Worm (Caenorhabditis elegans) whole organism, L4 larva: ENCODE results near the gene F35H10.6.

Experiments
- F10B5.3 ChIP-seq: sonication (generic microtip); optimal IDR thresholded peaks from 2 replicates; lab custom pipeline; 2016; ENCODE audit warnings: mild to moderate bottlenecking, missing genetic modification characterization, missing compliant biosample characterization
- F26F4.8 ChIP-seq: fragments of 200-800 bp; sonication (Bioruptor generic); conservative IDR thresholded peaks from 2 replicates; pipeline ENCODE4 v1.3.6; 2022; ENCODE audit warnings: missing genetic modification characterization, missing compliant biosample characterization
- F37D6.2 ChIP-seq: sonication (generic microtip); optimal IDR thresholded peaks from 2 replicates; lab custom pipeline; 2016; ENCODE audit warnings: mild to moderate bottlenecking, missing genetic modification characterization, missing compliant biosample characterization
- F44E2.7 ChIP-seq: fragments of 200-800 bp; sonication (Bioruptor generic); IDR thresholded peaks from 2 replicates; pipeline ENCODE4 v2.1.2; 2022; ENCODE audit warnings: missing genetic modification characterization, missing compliant biosample characterization
- R02D3.7 ChIP-seq: fragments of 150-350 bp; sonication (generic microtip); optimal IDR thresholded peaks from 3 replicates; lab custom pipeline; 2014; ENCODE audit warnings: missing biosample characterization, missing genetic modification characterization
- Y5F2A.4 ChIP-seq: fragments of 200-800 bp; sonication (Bioruptor generic); optimal IDR thresholded peaks from 2 replicates; lab custom pipeline; 2018; ENCODE audit warnings: mild to moderate bottlenecking, missing genetic modification characterization, missing compliant biosample characterization
- Y75B8A.6 ChIP-seq: fragments of 200-800 bp; sonication (Bioruptor generic); IDR thresholded peaks from 2 replicates; pipeline ENCODE4 v1.3.6; 2022; ENCODE audit warnings: missing genetic modification reagents, missing genetic modification characterization, missing compliant biosample characterization
- ZK546.5 ChIP-seq, 2 experiments: sonication (generic microtip); optimal IDR thresholded peaks; 2 replicates each; lab custom pipeline; 2017; ENCODE audit warnings: missing biosample characterization in 2 of 2, missing genetic modification characterization in 2 of 2
- aha-1 ChIP-seq: fragments of 150-350 bp; peaks from one replicate; lab custom pipeline; 2014; ENCODE audit warnings: missing biosample characterization, missing genetic modification characterization
- arid-1 ChIP-seq: fragments of 200-800 bp; sonication (Bioruptor generic); conservative IDR thresholded peaks from 2 replicates; pipeline ENCODE4 v1.3.6; 2022; ENCODE audit warnings: missing genetic modification reagents, missing genetic modification characterization, missing compliant biosample characterization
- ceh-20 ChIP-seq: fragments of 200-800 bp; sonication (Bioruptor generic); IDR thresholded peaks from 2 replicates; pipeline ENCODE4 v1.3.6; 2022; ENCODE audit warnings: missing genetic modification reagents, missing genetic modification characterization, missing compliant biosample characterization
- ceh-44 ChIP-seq: fragments of 200-800 bp; sonication (Bioruptor generic); IDR thresholded peaks from 2 replicates; pipeline ENCODE4 v1.3.6; 2022; ENCODE audit warnings: missing genetic modification reagents, missing genetic modification characterization, missing compliant biosample characterization
- ceh-82 ChIP-seq: sonication (generic microtip); optimal IDR thresholded peaks from 2 replicates; lab custom pipeline; 2017; ENCODE audit warnings: missing biosample characterization, missing genetic modification characterization
- cey-2 ChIP-seq: sonication (generic microtip); optimal IDR thresholded peaks from 3 replicates; lab custom pipeline; 2017; ENCODE audit warnings: missing genetic modification characterization, mild to moderate bottlenecking, missing compliant biosample characterization, antibody characterized with exemption, borderline replicate concordance; ENCODE audit not compliant: insufficient read depth
- daf-12 ChIP-seq: fragments of 150-350 bp; optimal IDR thresholded peaks from 2 replicates; lab custom pipeline; 2014; ENCODE audit warnings: missing biosample characterization, missing genetic modification reagents, missing genetic modification characterization
- daf-16 ChIP-seq, 3 experiments: sonication (generic microtip); optimal IDR thresholded peaks; 2 replicates each; lab custom pipeline; 2016 to 2017; ENCODE audit warnings: missing genetic modification characterization in 3 of 3, missing genetic modification reagents in 3 of 3, mild to moderate bottlenecking in 2 of 3, missing compliant biosample characterization in 2 of 3, missing biosample characterization in 1 of 3, moderate library complexity in 1 of 3
- daf-8 ChIP-seq: fragments of 200-800 bp; sonication (Bioruptor generic); IDR thresholded peaks from 2 replicates; pipeline ENCODE4 v1.3.6; 2022; ENCODE audit warnings: missing genetic modification characterization, missing compliant biosample characterization
- dmd-6 ChIP-seq: fragments of 200-800 bp; sonication (Bioruptor generic); IDR thresholded peaks from 2 replicates; pipeline ENCODE4 v1.3.6; 2022; ENCODE audit warnings: missing genetic modification reagents, missing genetic modification characterization, missing compliant biosample characterization
- duxl-1 ChIP-seq: sonication (generic microtip); optimal IDR thresholded peaks from 2 replicates; lab custom pipeline; 2016; ENCODE audit warnings: mild to moderate bottlenecking, missing genetic modification characterization, moderate library complexity, missing compliant biosample characterization; ENCODE audit not compliant: poor library complexity
- dve-1 ChIP-seq: sonication (generic microtip); optimal IDR thresholded peaks from 2 replicates; lab custom pipeline; 2017; ENCODE audit warnings: antibody characterized with exemption, mild to moderate bottlenecking, missing genetic modification characterization, missing compliant biosample characterization; ENCODE audit not compliant: insufficient read depth
- egl-27 ChIP-seq: sonication (generic microtip); optimal IDR thresholded peaks from 3 replicates; lab custom pipeline; 2017; ENCODE audit warnings: missing biosample characterization, missing genetic modification reagents, missing genetic modification characterization
- hlh-11 ChIP-seq: fragments of 200-800 bp; sonication (Bioruptor generic); optimal IDR thresholded peaks from 2 replicates; lab custom pipeline; 2018; ENCODE audit warnings: mild to moderate bottlenecking, missing genetic modification characterization, missing compliant biosample characterization
- hlh-30 ChIP-seq: sonication (generic microtip); optimal IDR thresholded peaks from 2 replicates; lab custom pipeline; 2017; ENCODE audit warnings: antibody characterized with exemption, mild to moderate bottlenecking, missing genetic modification characterization, missing compliant biosample characterization; ENCODE audit not compliant: insufficient read depth
- lin-13 ChIP-seq: fragments of 150-350 bp; optimal IDR thresholded peaks from 2 replicates; lab custom pipeline; 2014; ENCODE audit warnings: missing biosample characterization, missing genetic modification reagents, missing genetic modification characterization
- lin-29 ChIP-seq: fragments of 200-800 bp; sonication (Bioruptor generic); IDR thresholded peaks from 2 replicates; pipeline ENCODE4 v1.3.6; 2022; ENCODE audit warnings: missing genetic modification reagents, missing genetic modification characterization, missing compliant biosample characterization
- lin-38 ChIP-seq: fragments of 200-800 bp; sonication (Bioruptor generic); IDR thresholded peaks from 2 replicates; pipeline ENCODE4 v1.3.6; 2022; ENCODE audit warnings: missing genetic modification reagents, missing genetic modification characterization, missing compliant biosample characterization
- mep-1 ChIP-seq: fragments of 150-350 bp; sonication (generic microtip); optimal IDR thresholded peaks from 3 replicates; lab custom pipeline; 2014; ENCODE audit warnings: missing biosample characterization, missing genetic modification characterization
- mxl-2 ChIP-seq: fragments of 200-800 bp; sonication (Bioruptor generic); conservative IDR thresholded peaks from 2 replicates; pipeline ENCODE4 v1.3.6; 2022; ENCODE audit warnings: missing genetic modification reagents, missing genetic modification characterization, missing compliant biosample characterization
- nhr-10 ChIP-seq: fragments of 150-350 bp; optimal IDR thresholded peaks from 2 replicates; lab custom pipeline; 2014; ENCODE audit warnings: missing biosample characterization, missing genetic modification characterization
- nhr-102 ChIP-seq: sonication (generic microtip); optimal IDR thresholded peaks from 2 replicates; lab custom pipeline; 2016; ENCODE audit warnings: mild to moderate bottlenecking, missing genetic modification characterization, moderate library complexity, missing compliant biosample characterization
- nhr-111 ChIP-seq: fragments of 200-800 bp; sonication (Bioruptor generic); optimal IDR thresholded peaks from 2 replicates; lab custom pipeline; 2018; ENCODE audit warnings: mild to moderate bottlenecking, missing genetic modification characterization, missing compliant biosample characterization
- nhr-28 ChIP-seq: fragments of 150-350 bp; optimal IDR thresholded peaks from 2 replicates; lab custom pipeline; 2014; ENCODE audit warnings: missing biosample characterization, missing genetic modification characterization
- nhr-48 ChIP-seq: sonication (generic microtip); optimal IDR thresholded peaks from 2 replicates; lab custom pipeline; 2016; ENCODE audit warnings: mild to moderate bottlenecking, missing genetic modification characterization, missing compliant biosample characterization
- nhr-6 ChIP-seq: fragments of 150-350 bp; optimal IDR thresholded peaks from 2 replicates; lab custom pipeline; 2014; ENCODE audit warnings: missing biosample characterization, missing genetic modification characterization
- pqm-1 ChIP-seq: sonication (generic microtip); optimal IDR thresholded peaks from 2 replicates; lab custom pipeline; 2017; ENCODE audit warnings: missing biosample characterization, missing genetic modification characterization
- sdz-12 ChIP-seq: fragments of 200-800 bp; sonication (Bioruptor generic); optimal IDR thresholded peaks from 2 replicates; lab custom pipeline; 2018; ENCODE audit warnings: mild to moderate bottlenecking, missing genetic modification characterization, missing compliant biosample characterization
- unc-39 ChIP-seq: sonication (generic microtip); optimal IDR thresholded peaks from 2 replicates; lab custom pipeline; 2017; ENCODE audit warnings: missing biosample characterization, missing genetic modification characterization
- zag-1 ChIP-seq: fragments of 150-350 bp; optimal IDR thresholded peaks from 2 replicates; lab custom pipeline; 2014; ENCODE audit warnings: missing biosample characterization, missing genetic modification characterization
- zfp-3 ChIP-seq: fragments of 200-800 bp; sonication (Bioruptor generic); conservative IDR thresholded peaks from 2 replicates; pipeline ENCODE4 v1.3.6; 2022; ENCODE audit warnings: missing genetic modification reagents, missing genetic modification characterization, missing compliant biosample characterization
- zip-11 ChIP-seq: fragments of 200-800 bp; sonication (Bioruptor generic); IDR thresholded peaks from 2 replicates; pipeline ENCODE4 v1.3.6; 2022; ENCODE audit warnings: missing genetic modification characterization, missing compliant biosample characterization

F35H10.6 gene

ce11 chrIV:8252856-8253255 is 46.9 kb upstream of the F35H10.6 start (continued):
- TF ChIP-seq mxl-2 (GFP tag; lab: Robert Waterston, UW) (peak; percentile 72), sdz-12 (GFP tag; lab: Kevin White, UChicago) (peak; percentile 83), hlh-11 (tag; lab: Kevin White, UChicago) (peak; percentile 66), F37D6.2 (tag; lab: Kevin White, UChicago) (peak; percentile 33), zip-11 (GFP tag; lab: Robert Waterston, UW) (peak; percentile 79), F26F4.8 (GFP tag; lab: Robert Waterston, UW) (peak; percentile 98), daf-16 (GFP tag; optimal IDR thresholded peaks at IDR 0.05; lab: Kevin White, UChicago) (peak; percentile 37 to 90), daf-16 (tag; optimal IDR thresholded peaks at IDR 0.05; lab: Kevin White, UChicago) (peak; percentile 76), egl-27 (no peak), ceh-20 (GFP tag; lab: Robert Waterston, UW) (peak; percentile 81; the same call in 1 of the 2 replicates), cey-2 (tag; lab: Kevin White, UChicago) (no peak), mep-1 (tag; lab: Kevin White, UChicago) (peak; percentile 84), hlh-30 (tag; lab: Kevin White, UChicago) (peak; percentile 77), F44E2.7 (peak; percentile 96), nhr-10 (tag; lab: Kevin White, UChicago) (no peak), unc-39 (tag; lab: Kevin White, UChicago) (no peak), zag-1 (no peak), F10B5.3 (peak; percentile 56), daf-12 (tag; lab: Kevin White, UChicago) (no peak), ceh-82 (tag; lab: Kevin White, UChicago) (no peak), ZK546.5 (tag; optimal IDR thresholded peaks at IDR 0.05; lab: Kevin White, UChicago) (no peak), nhr-6 (tag; lab: Kevin White, UChicago) (peak; percentile 25), nhr-102 (tag; lab: Kevin White, UChicago) (peak; percentile 84)

DNA sequence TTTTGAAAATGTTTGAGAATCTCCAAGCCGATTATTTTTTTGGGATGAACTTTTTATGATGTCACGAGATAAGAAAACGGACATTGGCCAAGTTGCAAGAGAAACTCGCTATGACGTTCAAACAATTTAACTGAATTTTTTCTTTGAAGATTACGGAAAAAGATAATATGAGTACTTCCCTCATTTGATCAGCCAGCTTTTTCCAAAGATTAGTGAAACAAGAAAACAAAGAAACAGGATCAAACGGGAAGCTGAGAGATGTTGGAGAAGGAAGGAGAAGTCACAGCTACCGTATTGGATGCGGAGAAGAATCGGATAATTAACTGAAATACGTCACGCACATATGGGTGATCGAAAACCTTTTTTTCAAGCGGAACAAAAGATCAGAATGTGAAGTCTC is 45.5 kb upstream of the F35H10.6 start:
- TF ChIP-seq aha-1 (peak; percentile 90), nhr-28 (peak; percentile 24), hlh-11 (tag; lab: Kevin White, UChicago) (peak; percentile 59), nhr-48 (tag; lab: Kevin White, UChicago) (peak; percentile 66), F37D6.2 (tag; lab: Kevin White, UChicago) (no peak)
- TF ChIP-seq, all 104 proteins: peak for 4

- TF ChIP-seq nhr-28 (peak; percentile 64), dve-1 (tag; lab: Kevin White, UChicago) (peak; percentile 34), pqm-1 (tag; lab: Kevin White, UChicago) (peak; percentile 32), ceh-44 (GFP tag; lab: Robert Waterston, UW) (no peak), lin-13 (GFP tag; lab: Kevin White, UChicago) (no peak), nhr-111 (GFP tag; lab: Kevin White, UChicago) (no peak)
- TF ChIP-seq, all 104 proteins: peak for 3
These were observed 44.5 kb upstream of the F35H10.6 start for ce11 chrIV:8255221-8255620.

DNA sequence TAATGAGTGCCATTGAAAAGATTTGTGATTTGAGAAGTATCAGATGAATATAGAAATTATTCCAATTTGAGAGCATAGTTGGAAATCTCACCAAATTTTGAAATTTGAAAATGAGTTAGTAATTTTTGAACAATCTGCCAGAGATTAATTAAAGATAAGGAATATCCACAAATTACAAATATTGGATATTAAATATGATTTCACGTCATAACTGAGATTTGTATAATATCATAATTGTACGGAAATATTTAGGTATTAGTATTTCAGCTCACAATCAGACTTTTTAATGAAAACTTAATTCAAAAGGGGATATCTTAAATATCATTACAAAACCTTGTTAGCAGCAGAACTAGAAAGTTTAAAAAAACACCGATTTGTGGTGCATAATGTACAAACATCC is 39.8 kb upstream of the F35H10.6 start, which contains the start of gene K07H8.7:
TSS of gene K07H8.7 (minus strand) at position 101 of the 400 bp plus-strand sequence.
- TF ChIP-seq arid-1 (no peak), nhr-28 (no peak)

DNA sequence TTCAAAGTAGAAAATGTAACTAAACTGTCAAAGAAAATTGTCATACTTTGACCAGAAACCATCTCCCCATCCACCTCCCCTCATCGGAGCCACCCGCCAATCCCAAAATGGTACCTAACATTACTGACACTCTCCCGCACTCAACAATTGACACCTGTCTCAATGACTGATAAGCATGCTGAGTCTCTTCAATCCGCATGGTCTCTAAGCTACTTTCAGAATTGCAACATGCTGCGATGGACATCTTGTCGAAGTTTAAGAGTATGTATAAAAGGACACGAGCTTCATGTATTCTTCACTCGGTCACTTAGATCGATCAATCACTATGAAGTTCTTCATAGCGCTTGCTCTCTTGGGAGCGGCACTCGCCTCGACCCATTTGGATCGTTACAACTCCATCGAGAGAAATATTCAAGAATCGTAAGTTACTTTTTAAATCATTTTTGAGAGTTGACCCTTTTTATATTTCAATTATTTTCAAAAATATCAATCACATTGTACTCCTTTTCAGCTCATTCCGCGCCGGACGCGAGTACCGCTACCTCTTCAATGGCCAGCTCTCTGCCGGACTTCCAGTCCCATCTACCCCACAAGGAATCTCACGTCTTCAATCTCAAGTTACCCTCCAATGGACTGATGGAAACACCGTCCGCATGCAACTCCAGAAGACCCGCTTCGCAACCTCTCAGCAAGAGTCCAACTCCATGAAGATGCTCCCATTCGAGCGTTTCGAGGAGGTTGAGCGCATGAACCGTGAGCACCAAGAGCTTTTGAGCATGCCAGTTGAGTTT is 38.7 kb upstream of the F35H10.6 start, which contains the start of gene vit-6:
TSS of gene vit-6 (plus strand) at position 310 of the 791 bp plus-strand sequence.
- no peak for TF ChIP-seq Y5F2A.4 (GFP tag; lab: Kevin White, UChicago)
- TF ChIP-seq R02D3.7, result no peak
- peak; percentile 95 for TF ChIP-seq dmd-6 (GFP tag; lab: Robert Waterston, UW)
- TF ChIP-seq duxl-1 (tag; lab: Kevin White, UChicago), result no peak
- no peak for TF ChIP-seq F10B5.3
- peak in 1 of 2 experiments; percentile 11 for TF ChIP-seq daf-16 (GFP tag; optimal IDR thresholded peaks at IDR 0.05; lab: Kevin White, UChicago)
- TF ChIP-seq daf-16 (tag; optimal IDR thresholded peaks at IDR 0.05; lab: Kevin White, UChicago), result no peak
- no peak for TF ChIP-seq daf-12 (tag; lab: Kevin White, UChicago)
- peak; percentile 47 for TF ChIP-seq lin-38 (GFP tag; lab: Robert Waterston, UW)
- peak; percentile 73 for TF ChIP-seq zfp-3
- TF ChIP-seq mxl-2 (GFP tag; lab: Robert Waterston, UW), result 0 out of 2 replicates have a peak, but pooled peaks have one; percentile 17
- peak; percentile 69 for TF ChIP-seq nhr-48 (tag; lab: Kevin White, UChicago)
- 0 out of 2 replicates have a peak, but pooled peaks have one; percentile 70 for TF ChIP-seq daf-8 (GFP tag; lab: Robert Waterston, UW)
- no peak for TF ChIP-seq lin-29
- TF ChIP-seq Y75B8A.6 (GFP tag; lab: Robert Waterston, UW), result 0 out of 2 replicates have a peak, but pooled peaks have one; percentile 66
